Worm (Caenorhabditis elegans) whole organism, young adult: ENCODE data around the gene T23F11.11.

Source experiments
- B0035.1 ChIP-seq: sonication (generic microtip); optimal IDR thresholded peaks from 2 replicates; lab custom pipeline; 2016; ENCODE audit warnings: missing genetic modification characterization, mild to moderate bottlenecking, missing compliant biosample characterization, missing genotype, missing genetic modification reagents
- F23B12.7 ChIP-seq: sonication (generic microtip); optimal IDR thresholded peaks from 2 replicates; lab custom pipeline; 2017; ENCODE audit warnings: missing genetic modification characterization, mild to moderate bottlenecking, missing compliant biosample characterization, antibody characterized with exemption, moderate library complexity; ENCODE audit not compliant: insufficient read depth
- F33H1.4 ChIP-seq: fragments of 200-800 bp; sonication (Bioruptor generic); IDR thresholded peaks from 2 replicates; pipeline ENCODE4 v1.3.6; 2022; ENCODE audit warnings: missing genetic modification reagents, missing genetic modification characterization, missing compliant biosample characterization
- F55B11.4 ChIP-seq: sonication (generic microtip); optimal IDR thresholded peaks from 2 replicates; lab custom pipeline; 2016; ENCODE audit warnings: missing compliant biosample characterization, missing genetic modification characterization, borderline replicate concordance; ENCODE audit not compliant: insufficient read depth
- F57A8.1 ChIP-seq: fragments of 200-800 bp; sonication (Bioruptor generic); optimal IDR thresholded peaks from 2 replicates; lab custom pipeline; 2018; ENCODE audit warnings: mild to moderate bottlenecking, missing genetic modification characterization, moderate library complexity, missing compliant biosample characterization
- T07F8.4 ChIP-seq: sonication (generic microtip); optimal IDR thresholded peaks from 2 replicates; lab custom pipeline; 2016; ENCODE audit warnings: mild to moderate bottlenecking, missing genetic modification characterization, moderate library complexity, missing compliant biosample characterization
- Y53G8AR.9 ChIP-seq: fragments of 200-800 bp; sonication (Bioruptor generic); conservative IDR thresholded peaks from 2 replicates; pipeline ENCODE4 v1.3.6; 2022; ENCODE audit warnings: missing genetic modification reagents, missing genetic modification characterization, missing compliant biosample characterization
- ZK185.1 ChIP-seq: sonication (generic microtip); optimal IDR thresholded peaks from 2 replicates; lab custom pipeline; 2016; ENCODE audit warnings: mild to moderate bottlenecking, missing genetic modification characterization, missing compliant biosample characterization; ENCODE audit not compliant: poor library complexity, severe bottlenecking
- akir-1 ChIP-seq: fragments of 200-800 bp; sonication (Bioruptor generic); optimal IDR thresholded peaks from 2 replicates; lab custom pipeline; 2018; ENCODE audit warnings: mild to moderate bottlenecking, missing genetic modification characterization, moderate library complexity, missing compliant biosample characterization
- ama-1 ChIP-seq, 3 experiments: fragments of 150-350 bp in 1 of 3; sonication (generic microtip) in 2 of 3; optimal IDR thresholded peaks; 2 replicates each; lab custom pipeline; 2014 to 2018; ENCODE audit warnings: missing biosample characterization in 2 of 3, missing genetic modification characterization in 2 of 3, missing genetic modification reagents in 2 of 3
- aptf-2 ChIP-seq: fragments of 200-800 bp; sonication (Bioruptor generic); conservative IDR thresholded peaks from 2 replicates; pipeline ENCODE4 v1.3.6; 2022; ENCODE audit warnings: missing genetic modification reagents, missing genetic modification characterization, missing compliant biosample characterization
- attf-3 ChIP-seq: fragments of 200-800 bp; sonication (Bioruptor generic); conservative IDR thresholded peaks from 2 replicates; pipeline ENCODE4 v1.3.6; 2022; ENCODE audit warnings: missing genetic modification reagents, missing genetic modification characterization, missing compliant biosample characterization
- bed-2 ChIP-seq: fragments of 200-800 bp; sonication (Bioruptor generic); IDR thresholded peaks from 2 replicates; pipeline ENCODE4 v1.3.6; 2022; ENCODE audit warnings: missing genetic modification reagents, missing genetic modification characterization, missing compliant biosample characterization
- ceh-91 ChIP-seq: fragments of 200-800 bp; sonication (Bioruptor generic); IDR thresholded peaks from 2 replicates; pipeline ENCODE4 v1.3.6; 2022; ENCODE audit warnings: missing genetic modification reagents, missing genetic modification characterization, missing compliant biosample characterization
- die-1 ChIP-seq: sonication (generic microtip); optimal IDR thresholded peaks from 2 replicates; lab custom pipeline; 2016; ENCODE audit warnings: missing genotype, mild to moderate bottlenecking, missing genetic modification characterization, missing compliant biosample characterization
- dox-1 ChIP-seq: fragments of 200-800 bp; sonication (Bioruptor generic); IDR thresholded peaks from 2 replicates; pipeline ENCODE4 v1.3.6; 2022; ENCODE audit warnings: missing genetic modification reagents, missing genetic modification characterization, missing compliant biosample characterization
- dpff-1 ChIP-seq: sonication (generic microtip); optimal IDR thresholded peaks from 2 replicates; lab custom pipeline; 2017; ENCODE audit warnings: mild to moderate bottlenecking, missing genetic modification characterization, missing compliant biosample characterization
- him-1 ChIP-seq: sonication (generic microtip); optimal IDR thresholded peaks from 2 replicates; lab custom pipeline; 2016; ENCODE audit warnings: missing genotype, missing genetic modification reagents, missing genetic modification characterization, missing compliant biosample characterization
- hmg-20 ChIP-seq: fragments of 200-800 bp; sonication (Bioruptor generic); IDR thresholded peaks from 2 replicates; pipeline ENCODE4 v1.3.6; 2022; ENCODE audit warnings: missing genetic modification reagents, missing genetic modification characterization, missing compliant biosample characterization
- hsf-1 ChIP-seq: fragments of 200-800 bp; sonication (Bioruptor generic); IDR thresholded peaks from 2 replicates; pipeline ENCODE4 v1.3.6; 2022; ENCODE audit warnings: missing genetic modification reagents, missing genetic modification characterization, missing compliant biosample characterization
- lag-1 ChIP-seq: fragments of 200-800 bp; sonication (Bioruptor generic); IDR thresholded peaks from 2 replicates; pipeline ENCODE4 v1.3.6; 2022; ENCODE audit warnings: missing genetic modification reagents, missing genetic modification characterization, missing compliant biosample characterization
- let-526 ChIP-seq: fragments of 200-800 bp; sonication (Bioruptor generic); IDR thresholded peaks from 2 replicates; pipeline ENCODE4 v1.3.6; 2022; ENCODE audit warnings: missing genetic modification reagents, missing genetic modification characterization, missing compliant biosample characterization
- lin-40 ChIP-seq: sonication (generic microtip); optimal IDR thresholded peaks from 2 replicates; lab custom pipeline; 2016; ENCODE audit warnings: missing genetic modification characterization, mild to moderate bottlenecking, missing compliant biosample characterization, missing genotype, missing genetic modification reagents
- lsl-1 ChIP-seq: fragments of 200-800 bp; sonication (Bioruptor generic); optimal IDR thresholded peaks from 2 replicates; lab custom pipeline; 2018; ENCODE audit warnings: mild to moderate bottlenecking, missing genetic modification characterization, moderate library complexity, missing compliant biosample characterization
- lsy-27 ChIP-seq: sonication (generic microtip); optimal IDR thresholded peaks from 2 replicates; lab custom pipeline; 2017; ENCODE audit warnings: missing genetic modification characterization, mild to moderate bottlenecking, missing compliant biosample characterization, antibody characterized with exemption, missing genotype, borderline replicate concordance; ENCODE audit not compliant: insufficient read depth
- madf-8 ChIP-seq: fragments of 200-800 bp; sonication (Bioruptor generic); conservative IDR thresholded peaks from 2 replicates; pipeline ENCODE4 v1.3.6; 2022; ENCODE audit warnings: missing genetic modification reagents, missing genetic modification characterization, missing compliant biosample characterization
- mel-28 ChIP-seq: sonication (generic microtip); optimal IDR thresholded peaks from 2 replicates; lab custom pipeline; 2016; ENCODE audit warnings: borderline replicate concordance, mild to moderate bottlenecking, missing genetic modification characterization, missing compliant biosample characterization
- nfya-2 ChIP-seq: fragments of 200-800 bp; sonication (Bioruptor generic); IDR thresholded peaks from 2 replicates; pipeline ENCODE4 v1.3.6; 2022; ENCODE audit warnings: missing genetic modification reagents, missing genetic modification characterization, missing compliant biosample characterization
- nhr-179 ChIP-seq: sonication (generic microtip); optimal IDR thresholded peaks from 2 replicates; lab custom pipeline; 2016; ENCODE audit warnings: mild to moderate bottlenecking, missing genetic modification characterization, missing compliant biosample characterization
- nhr-80 ChIP-seq: sonication (generic microtip); optimal IDR thresholded peaks from 2 replicates; lab custom pipeline; 2016; ENCODE audit warnings: missing genetic modification characterization, missing compliant biosample characterization
- pbrm-1 ChIP-seq: fragments of 200-800 bp; sonication (Bioruptor generic); IDR thresholded peaks from 2 replicates; pipeline ENCODE4 v1.3.6; 2022; ENCODE audit warnings: missing genetic modification reagents, missing genetic modification characterization, missing compliant biosample characterization
- rpc-1 ChIP-seq, 2 experiments: fragments of 150-350 bp in 1 of 2; sonication (generic microtip) in 1 of 2; optimal IDR thresholded peaks; 2 replicates each; lab custom pipeline; 2014 to 2018; ENCODE audit warnings: missing biosample characterization in 1 of 2, missing genetic modification characterization in 1 of 2, missing genetic modification reagents in 1 of 2, missing genotype in 1 of 2
- sdz-38 ChIP-seq: sonication (generic microtip); optimal IDR thresholded peaks from 2 replicates; lab custom pipeline; 2016; ENCODE audit warnings: missing genotype, missing genetic modification characterization, missing compliant biosample characterization
- tbp1 ChIP-seq: fragments of 200-800 bp; sonication (Bioruptor generic); optimal IDR thresholded peaks from 2 replicates; lab custom pipeline; 2018; ENCODE audit warnings: mild to moderate bottlenecking, missing genetic modification characterization, missing compliant biosample characterization
- zfh-2 ChIP-seq: fragments of 200-800 bp; sonication (Bioruptor generic); conservative IDR thresholded peaks from 2 replicates; pipeline ENCODE4 v1.3.6; 2022; ENCODE audit warnings: missing genetic modification reagents, missing genetic modification characterization, missing compliant biosample characterization
- ztf-18 ChIP-seq: sonication (generic microtip); optimal IDR thresholded peaks from 2 replicates; lab custom pipeline; 2016; ENCODE audit warnings: missing genotype, mild to moderate bottlenecking, missing genetic modification characterization, missing compliant biosample characterization
- ztf-26 ChIP-seq: sonication (generic microtip); optimal IDR thresholded peaks from 2 replicates; lab custom pipeline; 2017; ENCODE audit warnings: missing genetic modification characterization, missing compliant biosample characterization

T23F11.11 gene

DNA sequence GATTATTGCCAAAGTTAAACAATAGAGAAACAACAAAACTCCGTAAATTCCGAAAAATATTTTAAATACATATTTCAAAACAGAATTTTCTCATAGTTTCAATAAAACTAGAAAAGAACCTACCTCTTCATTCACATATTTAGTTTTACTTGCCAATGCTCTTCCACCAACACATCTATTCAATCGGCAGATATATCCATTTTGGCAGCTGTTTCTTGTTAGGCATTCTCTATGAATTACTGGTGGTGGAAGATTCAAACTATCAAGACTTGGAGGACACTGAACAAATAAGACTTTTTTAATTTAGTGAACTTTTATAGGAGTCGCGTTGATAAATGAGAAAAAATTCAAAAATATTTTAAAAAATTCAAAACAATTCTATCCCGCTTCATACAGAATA is 24.1 kb downstream of the T23F11.11 start:
- TF ChIP-seq T07F8.4 (no peak), ceh-91 (GFP tag; lab: Robert Waterston, UW) (no peak), F55B11.4 (tag; lab: Kevin White, UChicago) (no peak), pbrm-1 (GFP tag; lab: Robert Waterston, UW) (no peak), attf-3 (GFP tag; lab: Robert Waterston, UW) (no peak), dox-1 (GFP tag; lab: Robert Waterston, UW) (no peak), ztf-18 (no peak), madf-8 (no peak), lsy-27 (tag; lab: Kevin White, UChicago) (no peak), hsf-1 (GFP tag; lab: Robert Waterston, UW) (no peak), F23B12.7 (tag; lab: Kevin White, UChicago) (no peak), tbp1 (GFP tag; lab: Kevin White, UChicago) (no peak), nhr-179 (tag; lab: Kevin White, UChicago) (no peak), hmg-20 (no peak), dpff-1 (no peak), ama-1 (optimal IDR thresholded peaks at IDR 0.05; lab: Kevin White, UChicago) (no peak), ama-1 (GFP tag; optimal IDR thresholded peaks at IDR 0.05; lab: Kevin White, UChicago) (no peak), akir-1 (GFP tag; lab: Kevin White, UChicago) (no peak), bed-2 (GFP tag; lab: Robert Waterston, UW) (no peak), die-1 (tag; lab: Kevin White, UChicago) (no peak)

DNA sequence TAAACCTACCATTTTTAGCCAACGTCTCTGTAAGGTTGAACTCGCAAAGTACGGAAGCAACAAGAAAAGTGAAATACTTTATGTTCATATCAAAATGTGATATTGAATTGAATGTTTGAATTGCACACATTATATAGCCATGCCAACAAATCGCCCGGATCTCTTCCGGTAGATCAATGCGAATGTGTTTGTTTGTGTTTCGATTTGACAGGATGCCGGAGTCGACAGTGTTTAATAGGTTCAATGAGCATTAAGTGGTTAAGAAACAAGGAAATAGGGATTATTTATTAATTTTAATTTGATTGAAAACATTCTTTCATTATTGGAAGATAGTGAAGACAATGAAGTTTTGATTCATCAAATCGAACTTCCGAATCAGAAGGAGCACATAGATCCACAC is 25.1 kb downstream of the T23F11.11 start, which contains the start of gene pqn-29:
Gene pqn-29, minus strand, starts transcription at position 101 of the 400 bp plus-strand sequence.
- TF ChIP-seq him-1 = no peak
- TF ChIP-seq F33H1.4 = no peak
- TF ChIP-seq let-526 (GFP tag; lab: Robert Waterston, UW) = no peak
- TF ChIP-seq sdz-38 (tag; lab: Kevin White, UChicago) = no peak
- TF ChIP-seq ZK185.1 (tag; lab: Kevin White, UChicago) = no peak
- TF ChIP-seq B0035.1 = no peak
- TF ChIP-seq zfh-2 = no peak
- TF ChIP-seq lag-1 (GFP tag; lab: Robert Waterston, UW) = no peak
- TF ChIP-seq ceh-91 (GFP tag; lab: Robert Waterston, UW) = no peak
- TF ChIP-seq rpc-1 (optimal IDR thresholded peaks at IDR 0.05; lab: Kevin White, UChicago) = no peak
- TF ChIP-seq rpc-1 (tag; optimal IDR thresholded peaks at IDR 0.05; lab: Kevin White, UChicago) = no peak
- no peak for TF ChIP-seq akir-1 (GFP tag; lab: Kevin White, UChicago)
- TF ChIP-seq Y53G8AR.9 (GFP tag; lab: Robert Waterston, UW) = no peak
- no peak for TF ChIP-seq ztf-26 (tag; lab: Kevin White, UChicago)
- no peak for TF ChIP-seq nfya-2
- TF ChIP-seq tbp1 (GFP tag; lab: Kevin White, UChicago) = no peak
- TF ChIP-seq lin-40 = no peak

DNA sequence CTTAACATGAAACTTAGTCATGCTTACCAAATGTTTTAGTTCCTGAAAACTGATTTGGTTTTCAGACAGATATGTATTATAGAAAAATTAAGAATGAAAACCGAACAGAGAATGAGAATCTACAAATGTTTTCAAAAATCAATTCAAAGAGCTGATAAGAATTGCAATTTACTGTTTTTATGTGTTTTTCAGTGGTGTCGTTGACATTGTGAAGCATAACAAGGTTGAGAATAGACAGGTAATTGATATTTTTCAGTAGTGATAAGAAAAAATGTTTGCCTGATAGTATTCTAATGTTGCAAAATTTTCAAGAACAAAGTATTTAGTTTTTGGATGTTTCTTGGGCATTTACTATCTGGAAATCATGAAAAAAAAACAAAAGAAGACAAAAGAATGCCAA is 28.1 kb downstream of the T23F11.11 start, which contains the start of gene pfas-1:
Gene pfas-1, minus strand, starts transcription at position 49 of the 400 bp plus-strand sequence.
- TF ChIP-seq F57A8.1 (GFP tag; lab: Kevin White, UChicago) = no peak
- peak; percentile 61 for TF ChIP-seq nhr-80 (tag; lab: Kevin White, UChicago)
- TF ChIP-seq lin-40 = no peak

DNA sequence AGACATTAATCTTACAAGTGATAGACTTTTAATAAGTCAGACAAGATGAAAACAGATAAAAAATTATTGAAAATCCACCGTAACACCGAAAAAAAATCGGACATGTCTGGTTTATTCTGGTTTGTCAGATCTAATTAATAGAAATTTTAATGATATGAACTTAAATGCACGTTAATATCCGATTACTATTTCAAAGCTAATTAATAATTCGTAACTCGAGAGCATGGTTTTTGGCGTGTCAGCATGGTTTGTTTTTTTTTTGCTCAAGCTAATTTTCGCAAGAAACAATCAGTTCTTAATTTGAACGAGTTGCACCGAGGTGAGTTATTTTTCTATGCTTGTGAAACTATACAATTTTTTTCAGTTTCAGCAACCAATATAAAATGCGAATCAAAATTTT is 36.4 kb downstream of the T23F11.11 start, which contains the start of gene clec-153:
Gene clec-153, plus strand, starts transcription at position 301 of the 400 bp plus-strand sequence.
- TF ChIP-seq B0035.1 = no peak
- no peak for TF ChIP-seq aptf-2 (GFP tag; lab: Robert Waterston, UW)
- TF ChIP-seq mel-28 (tag; lab: Kevin White, UChicago) = no peak
- TF ChIP-seq hmg-20 = no peak
- no peak for TF ChIP-seq lsl-1 (GFP tag; lab: Kevin White, UChicago)
